Worm (Caenorhabditis elegans): ENCODE measurements around the gene clec-210.

Gene clec-210

DNA sequence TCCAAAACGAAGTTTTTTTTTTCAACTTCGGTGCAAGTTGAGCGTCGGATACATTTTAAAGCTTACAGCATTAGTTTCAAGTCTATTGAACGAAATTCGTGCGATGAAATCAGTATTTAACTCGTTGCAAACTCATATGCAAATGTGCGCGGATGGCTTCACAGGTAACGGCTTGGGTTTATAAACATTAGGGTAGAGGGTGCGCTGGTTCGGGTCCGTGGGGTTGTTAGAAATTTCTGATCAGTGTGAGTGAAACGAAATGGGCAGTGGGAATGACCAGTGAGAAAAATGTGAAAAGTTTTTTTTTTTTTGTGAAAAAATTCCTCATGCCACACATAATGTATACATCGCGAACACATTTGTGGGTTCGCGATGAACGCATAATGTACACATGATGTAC, 45.0 kb downstream of the clec-210 start (continued):
- no peak for TF ChIP-seq gei-17 (GFP tag; optimal IDR thresholded peaks at IDR 0.05)
- peak; percentile 47 for TF ChIP-seq mxl-1 (tag; optimal IDR thresholded peaks at IDR 0.05)
- TF ChIP-seq rpc-1 (optimal IDR thresholded peaks at IDR 0.05), result peak; percentile 71
- peak; percentile 95 for TF ChIP-seq rpc-1 (tag; optimal IDR thresholded peaks at IDR 0.05)
- no peak for TF ChIP-seq B0019.2 (GFP tag; conservative IDR thresholded peaks at IDR 0.05)
- TF ChIP-seq snpc-1.1 (tag; optimal IDR thresholded peaks at IDR 0.05; ENCODE audit: insufficient read depth), result no peak
- peak; percentile 47 for TF ChIP-seq T07F8.4 (tag; optimal IDR thresholded peaks at IDR 0.05)
- TF ChIP-seq madf-3 (GFP tag; IDR thresholded peaks at IDR 0.05), result no peak

DNA sequence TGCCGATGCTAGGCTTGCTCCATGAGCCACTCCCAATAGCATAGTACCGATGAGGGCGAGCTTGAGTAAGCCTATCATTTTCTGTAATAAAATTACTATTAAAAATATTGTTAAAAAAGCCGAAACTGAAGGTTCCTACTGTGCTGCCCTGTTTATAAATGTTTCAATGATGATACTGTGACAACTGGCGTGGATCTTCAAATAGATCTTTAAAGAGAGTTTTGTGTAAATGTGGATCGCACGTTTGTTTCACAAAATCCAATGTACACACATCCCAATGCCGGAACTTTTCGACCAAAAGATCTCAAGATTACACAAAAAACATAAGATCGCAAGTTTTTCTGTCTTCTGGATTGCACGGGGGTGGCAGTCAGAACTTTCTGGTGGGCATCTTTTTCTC, 47.3 kb downstream of the clec-210 start, which contains the start of gene C36C5.14:
Gene C36C5.14, minus strand, starts transcription at position 101 of the 400 bp plus-strand sequence.
- TF ChIP-seq dox-1 (GFP tag; IDR thresholded peaks at IDR 0.05), result no peak
- TF ChIP-seq hlh-12 (tag; optimal IDR thresholded peaks at IDR 0.05), result no peak
- no peak for TF ChIP-seq attf-5 (GFP tag; optimal IDR thresholded peaks at IDR 0.05)
- TF ChIP-seq B0336.3 (GFP tag; IDR thresholded peaks at IDR 0.05), result no peak
- no peak for TF ChIP-seq K11D2.4 (GFP tag; IDR thresholded peaks at IDR 0.05)
- no peak for TF ChIP-seq cebp-1 (GFP tag; IDR thresholded peaks at IDR 0.05)
- no peak for TF ChIP-seq cebp-1 (tag; optimal IDR thresholded peaks at IDR 0.05)
- no peak for TF ChIP-seq nhr-80 (tag; optimal IDR thresholded peaks at IDR 0.05)
- no peak for TF ChIP-seq K12H6.12 (tag; optimal IDR thresholded peaks at IDR 0.05)
- TF ChIP-seq ztf-6 (GFP tag; IDR thresholded peaks at IDR 0.05), result no peak
- no peak for TF ChIP-seq lsy-27 (tag; optimal IDR thresholded peaks at IDR 0.05; ENCODE audit: borderline replicate concordance, insufficient read depth)
- no peak for TF ChIP-seq fkh-3 (tag; optimal IDR thresholded peaks at IDR 0.05)
- no peak for TF ChIP-seq ccch-3 (GFP tag; optimal IDR thresholded peaks at IDR 0.05)
- TF ChIP-seq B0035.1 (tag; optimal IDR thresholded peaks at IDR 0.05), result no peak

DNA sequence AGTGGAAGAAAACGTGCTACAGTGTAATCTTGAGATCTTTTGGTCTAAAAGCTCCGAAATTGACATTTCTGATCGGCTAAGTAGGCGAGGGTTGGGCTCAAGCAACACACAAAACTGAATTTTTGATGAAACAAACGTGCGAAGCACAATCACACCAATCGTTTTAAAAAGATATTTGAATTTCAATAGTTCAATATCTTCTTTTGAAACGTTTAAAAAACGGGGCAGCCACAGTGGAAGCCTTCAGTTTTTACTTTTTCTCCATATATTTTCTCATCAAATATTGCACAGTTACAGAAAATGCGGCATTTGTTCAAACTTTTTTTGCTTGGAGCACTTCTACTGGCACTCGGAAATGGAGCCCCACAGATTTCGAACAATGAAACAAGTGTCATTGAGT, 48.1 kb downstream of the clec-210 start, which contains the start of gene C36C5.4:
Gene C36C5.4, plus strand, starts transcription at position 301 of the 400 bp plus-strand sequence.
- TF ChIP-seq sptf-2 (GFP tag; optimal IDR thresholded peaks at IDR 0.05) (no peak), madf-6 (GFP tag; IDR thresholded peaks at IDR 0.05) (no peak), egl-18 (GFP tag; IDR thresholded peaks at IDR 0.05) (no peak), attf-3 (GFP tag; conservative IDR thresholded peaks at IDR 0.05) (no peak), athp-1 (tag; optimal IDR thresholded peaks at IDR 0.05) (no peak), ztf-3 (GFP tag; optimal IDR thresholded peaks at IDR 0.05) (no peak), ceh-27 (GFP tag; optimal IDR thresholded peaks at IDR 0.05) (no peak), F23B12.7 (tag; optimal IDR thresholded peaks at IDR 0.05; ENCODE audit: insufficient read depth) (no peak), tlf-1 (GFP tag; optimal IDR thresholded peaks at IDR 0.05) (no peak), chd-7 (tag; optimal IDR thresholded peaks at IDR 0.05) (no peak), rcor-1 (GFP tag; IDR thresholded peaks at IDR 0.05) (no peak), zfh-2 (GFP tag; conservative IDR thresholded peaks at IDR 0.05) (no peak), Y53G8AR.9 (GFP tag; conservative IDR thresholded peaks at IDR 0.05) (no peak), mel-28 (tag; optimal IDR thresholded peaks at IDR 0.05; ENCODE audit: borderline replicate concordance) (no peak), hmg-20 (GFP tag; IDR thresholded peaks at IDR 0.05) (no peak), madf-10 (tag; optimal IDR thresholded peaks at IDR 0.05) (no peak), fkh-3 (tag; optimal IDR thresholded peaks at IDR 0.05) (no peak)

All from whole organism, young adult.